Worm (Caenorhabditis elegans): ENCODE results near the gene Y69F12A.1.

Gene Y69F12A.1

ce11 chrIII:7463438-7464008 is 6.8 kb downstream of the Y69F12A.1 start, which contains the start of gene H14A12.3 (continued):
- TF ChIP-seq dox-1 (GFP tag; IDR thresholded peaks at IDR 0.05): peak; percentile 27; the same call in 1 of the 2 replicates
- TF ChIP-seq F10E7.11 (tag; optimal IDR thresholded peaks at IDR 0.05): no peak
- no peak for TF ChIP-seq ztf-28 (GFP tag; IDR thresholded peaks at IDR 0.05)
- TF ChIP-seq lin-54 (GFP tag; optimal IDR thresholded peaks at IDR 0.05): no peak
- no peak for TF ChIP-seq ztf-26 (tag; optimal IDR thresholded peaks at IDR 0.05)
- TF ChIP-seq egl-18 (GFP tag; IDR thresholded peaks at IDR 0.05): no peak
- TF ChIP-seq ceh-58 (GFP tag; IDR thresholded peaks at IDR 0.05): no peak
- TF ChIP-seq ceh-40 (GFP tag; IDR thresholded peaks at IDR 0.05): no peak
- no peak for TF ChIP-seq F22D6.2 (tag; optimal IDR thresholded peaks at IDR 0.05)
- no peak for TF ChIP-seq tbp1 (GFP tag; optimal IDR thresholded peaks at IDR 0.05)
- no peak for TF ChIP-seq F55B11.4 (tag; optimal IDR thresholded peaks at IDR 0.05; ENCODE audit: borderline replicate concordance, insufficient read depth)
- TF ChIP-seq zim-3 (tag; optimal IDR thresholded peaks at IDR 0.05): no peak
- TF ChIP-seq pha-4 (tag; optimal IDR thresholded peaks at IDR 0.05): peak; percentile 14
- TF ChIP-seq hrde-1 (tag; optimal IDR thresholded peaks at IDR 0.05; ENCODE audit: borderline replicate concordance): no peak
- TF ChIP-seq lsy-27 (tag; optimal IDR thresholded peaks at IDR 0.05; ENCODE audit: borderline replicate concordance, insufficient read depth): no peak
- no peak for TF ChIP-seq nfya-2 (GFP tag; IDR thresholded peaks at IDR 0.05)
- no peak for TF ChIP-seq lin-35 (GFP tag; optimal IDR thresholded peaks at IDR 0.05)
- no peak for TF ChIP-seq tlf-1 (GFP tag; optimal IDR thresholded peaks at IDR 0.05)
- TF ChIP-seq cebp-1 (GFP tag; IDR thresholded peaks at IDR 0.05): no peak
- no peak for TF ChIP-seq cebp-1 (tag; optimal IDR thresholded peaks at IDR 0.05)
- no peak for TF ChIP-seq F52B5.7 (tag; optimal IDR thresholded peaks at IDR 0.05)
- no peak for TF ChIP-seq hsf-1 (GFP tag; IDR thresholded peaks at IDR 0.05)
- no peak for TF ChIP-seq ccch-3 (GFP tag; optimal IDR thresholded peaks at IDR 0.05)
- TF ChIP-seq nhr-27 (tag; optimal IDR thresholded peaks at IDR 0.05): no peak
- TF ChIP-seq lin-26 (GFP tag; IDR thresholded peaks at IDR 0.05): no peak
- TF ChIP-seq aptf-3 (GFP tag; IDR thresholded peaks at IDR 0.05): no peak
- TF ChIP-seq dpff-1 (tag; optimal IDR thresholded peaks at IDR 0.05): no peak
- TF ChIP-seq sdz-38 (tag; optimal IDR thresholded peaks at IDR 0.05): no peak
- no peak for TF ChIP-seq hlh-26 (GFP tag; conservative IDR thresholded peaks at IDR 0.05)
- no peak for TF ChIP-seq snpc-4 (GFP tag; optimal IDR thresholded peaks at IDR 0.05)
- TF ChIP-seq snpc-4 (tag; optimal IDR thresholded peaks at IDR 0.05): no peak
- TF ChIP-seq mes-4 (tag; optimal IDR thresholded peaks at IDR 0.05): no peak
- no peak for TF ChIP-seq nhr-80 (tag; optimal IDR thresholded peaks at IDR 0.05)
- no peak for TF ChIP-seq Y95B8A.8 (GFP tag; IDR thresholded peaks at IDR 0.05)
- no peak for TF ChIP-seq ceh-100 (GFP tag; IDR thresholded peaks at IDR 0.05)
- TF ChIP-seq nhr-120 (GFP tag; IDR thresholded peaks at IDR 0.05): no peak
- TF ChIP-seq ceh-91 (GFP tag; IDR thresholded peaks at IDR 0.05): peak; percentile 55; the same call in 1 of the 2 replicates
- TF ChIP-seq nfyb-1 (GFP tag; IDR thresholded peaks at IDR 0.05): no peak
- no peak for TF ChIP-seq D2030.7 (GFP tag; IDR thresholded peaks at IDR 0.05)
- no peak for TF ChIP-seq bed-1 (GFP tag; IDR thresholded peaks at IDR 0.05)
- no peak for TF ChIP-seq T26A5.8 (tag; optimal IDR thresholded peaks at IDR 0.05)
- no peak for TF ChIP-seq fkh-3 (tag; optimal IDR thresholded peaks at IDR 0.05)
- no peak for TF ChIP-seq akir-1 (GFP tag; optimal IDR thresholded peaks at IDR 0.05)
- no peak for TF ChIP-seq hmg-20 (GFP tag; IDR thresholded peaks at IDR 0.05)
- no peak for TF ChIP-seq Y56A3A.18 (GFP tag; IDR thresholded peaks at IDR 0.05)
- no peak for TF ChIP-seq let-526 (GFP tag; IDR thresholded peaks at IDR 0.05)
- TF ChIP-seq attf-6 (GFP tag; IDR thresholded peaks at IDR 0.05): no peak
- no peak for TF ChIP-seq athp-1 (tag; optimal IDR thresholded peaks at IDR 0.05)
- TF ChIP-seq cebp-2 (GFP tag; IDR thresholded peaks at IDR 0.05): no peak
- TF ChIP-seq sea-2 (GFP tag; IDR thresholded peaks at IDR 0.05): no peak

All from whole organism, young adult.